Worm (Caenorhabditis elegans) whole organism, young adult: ENCODE measurements around the gene str-232.

Experiments used
- B0035.1 ChIP-seq: sonication (generic microtip); optimal IDR thresholded peaks from 2 replicates; lab custom pipeline; 2016; ENCODE audit warnings: missing genetic modification characterization, mild to moderate bottlenecking, missing compliant biosample characterization, missing genotype, missing genetic modification reagents
- D2030.7 ChIP-seq: fragments of 200-800 bp; sonication (Bioruptor generic); IDR thresholded peaks from 2 replicates; pipeline ENCODE4 v1.3.6; 2022; ENCODE audit warnings: missing genetic modification reagents, missing genetic modification characterization, missing compliant biosample characterization
- F37B4.10 ChIP-seq: fragments of 200-800 bp; sonication (Bioruptor generic); IDR thresholded peaks from 2 replicates; pipeline ENCODE4 v1.3.6; 2022; ENCODE audit warnings: missing genetic modification characterization, missing compliant biosample characterization
- F57A8.1 ChIP-seq: fragments of 200-800 bp; sonication (Bioruptor generic); optimal IDR thresholded peaks from 2 replicates; lab custom pipeline; 2018; ENCODE audit warnings: mild to moderate bottlenecking, missing genetic modification characterization, moderate library complexity, missing compliant biosample characterization
- K12H6.12 ChIP-seq: fragments of 200-800 bp; sonication (Bioruptor generic); optimal IDR thresholded peaks from 2 replicates; lab custom pipeline; 2018; ENCODE audit warnings: mild to moderate bottlenecking, missing genetic modification characterization, missing compliant biosample characterization
- T07F8.4 ChIP-seq: sonication (generic microtip); optimal IDR thresholded peaks from 2 replicates; lab custom pipeline; 2016; ENCODE audit warnings: mild to moderate bottlenecking, missing genetic modification characterization, moderate library complexity, missing compliant biosample characterization
- T26A5.8 ChIP-seq: sonication (generic microtip); optimal IDR thresholded peaks from 2 replicates; lab custom pipeline; 2016; ENCODE audit warnings: missing genetic modification characterization, missing compliant biosample characterization
- aptf-2 ChIP-seq: fragments of 200-800 bp; sonication (Bioruptor generic); conservative IDR thresholded peaks from 2 replicates; pipeline ENCODE4 v1.3.6; 2022; ENCODE audit warnings: missing genetic modification reagents, missing genetic modification characterization, missing compliant biosample characterization
- aptf-3 ChIP-seq: fragments of 200-800 bp; sonication (Bioruptor generic); IDR thresholded peaks from 2 replicates; pipeline ENCODE4 v1.3.6; 2022; ENCODE audit warnings: missing genetic modification characterization, missing compliant biosample characterization
- athp-1 ChIP-seq: sonication (generic microtip); optimal IDR thresholded peaks from 2 replicates; lab custom pipeline; 2017; ENCODE audit warnings: mild to moderate bottlenecking, missing genetic modification characterization, missing compliant biosample characterization
- attf-6 ChIP-seq: fragments of 200-800 bp; sonication (Bioruptor generic); IDR thresholded peaks from 2 replicates; pipeline ENCODE4 v1.3.6; 2022; ENCODE audit warnings: missing genetic modification reagents, missing genetic modification characterization, missing compliant biosample characterization
- ceh-58 ChIP-seq: fragments of 200-800 bp; sonication (Bioruptor generic); IDR thresholded peaks from 2 replicates; pipeline ENCODE4 v1.3.6; 2022; ENCODE audit warnings: missing genetic modification characterization, missing compliant biosample characterization
- die-1 ChIP-seq: sonication (generic microtip); optimal IDR thresholded peaks from 2 replicates; lab custom pipeline; 2016; ENCODE audit warnings: missing genotype, mild to moderate bottlenecking, missing genetic modification characterization, missing compliant biosample characterization
- dpff-1 ChIP-seq: sonication (generic microtip); optimal IDR thresholded peaks from 2 replicates; lab custom pipeline; 2017; ENCODE audit warnings: mild to moderate bottlenecking, missing genetic modification characterization, missing compliant biosample characterization
- efl-1 ChIP-seq: fragments of 150-350 bp; optimal IDR thresholded peaks from 2 replicates; lab custom pipeline; 2014; ENCODE audit warnings: missing biosample characterization, missing genetic modification reagents, missing genetic modification characterization
- egrh-3 ChIP-seq: fragments of 200-800 bp; sonication (Bioruptor generic); IDR thresholded peaks from 2 replicates; pipeline ENCODE4 v1.3.6; 2022; ENCODE audit warnings: missing genetic modification reagents, missing genetic modification characterization, missing compliant biosample characterization
- ets-4 ChIP-seq: fragments of 200-800 bp; sonication (Bioruptor generic); optimal IDR thresholded peaks from 2 replicates; lab custom pipeline; 2018; ENCODE audit warnings: mild to moderate bottlenecking, missing genetic modification characterization, missing compliant biosample characterization
- fkh-3 ChIP-seq: sonication (generic microtip); optimal IDR thresholded peaks from 2 replicates; lab custom pipeline; 2016; ENCODE audit warnings: mild to moderate bottlenecking, missing genetic modification characterization, missing compliant biosample characterization
- gei-17 ChIP-seq: fragments of 200-800 bp; sonication (Bioruptor generic); optimal IDR thresholded peaks from 2 replicates; lab custom pipeline; 2018; ENCODE audit warnings: mild to moderate bottlenecking, missing genetic modification characterization, missing compliant biosample characterization
- hlh-26 ChIP-seq: fragments of 200-800 bp; sonication (Bioruptor generic); conservative IDR thresholded peaks from 2 replicates; pipeline ENCODE4 v1.3.6; 2022; ENCODE audit warnings: missing genetic modification reagents, missing genetic modification characterization, missing compliant biosample characterization
- hmg-1.2 ChIP-seq: fragments of 200-800 bp; sonication (Bioruptor generic); IDR thresholded peaks from 2 replicates; pipeline ENCODE4 v1.3.6; 2022; ENCODE audit warnings: missing genetic modification reagents, missing genetic modification characterization, missing compliant biosample characterization
- hmg-20 ChIP-seq: fragments of 200-800 bp; sonication (Bioruptor generic); IDR thresholded peaks from 2 replicates; pipeline ENCODE4 v1.3.6; 2022; ENCODE audit warnings: missing genetic modification reagents, missing genetic modification characterization, missing compliant biosample characterization
- hsf-1 ChIP-seq: fragments of 200-800 bp; sonication (Bioruptor generic); IDR thresholded peaks from 2 replicates; pipeline ENCODE4 v1.3.6; 2022; ENCODE audit warnings: missing genetic modification reagents, missing genetic modification characterization, missing compliant biosample characterization
- let-607 ChIP-seq, 2 experiments: fragments of 200-800 bp in 1 of 2; sonication (Bioruptor generic) in 1 of 2; sonication (generic microtip) in 1 of 2; optimal IDR thresholded peaks; 2 replicates each; lab custom pipeline; 2016 to 2018; ENCODE audit warnings: mild to moderate bottlenecking in 2 of 2, missing compliant biosample characterization in 2 of 2, missing genetic modification characterization in 2 of 2, moderate library complexity in 2 of 2, missing genotype in 1 of 2
- lin-26 ChIP-seq: fragments of 200-800 bp; sonication (Bioruptor generic); IDR thresholded peaks from 2 replicates; pipeline ENCODE4 v1.3.6; 2022; ENCODE audit warnings: missing genetic modification reagents, missing genetic modification characterization, missing compliant biosample characterization
- lin-54 ChIP-seq: fragments of 200-800 bp; sonication (Bioruptor generic); optimal IDR thresholded peaks from 2 replicates; lab custom pipeline; 2018; ENCODE audit warnings: mild to moderate bottlenecking, missing genetic modification characterization, missing compliant biosample characterization
- madf-10 ChIP-seq: sonication (generic microtip); optimal IDR thresholded peaks from 2 replicates; lab custom pipeline; 2016; ENCODE audit warnings: mild to moderate bottlenecking, missing genetic modification characterization, missing compliant biosample characterization
- madf-3 ChIP-seq: fragments of 200-800 bp; sonication (Bioruptor generic); IDR thresholded peaks from 2 replicates; pipeline ENCODE4 v1.3.6; 2022; ENCODE audit warnings: missing genetic modification reagents, missing genetic modification characterization, missing compliant biosample characterization
- madf-6 ChIP-seq: fragments of 200-800 bp; sonication (Bioruptor generic); IDR thresholded peaks from 2 replicates; pipeline ENCODE4 v1.3.6; 2022; ENCODE audit warnings: missing genetic modification reagents, missing genetic modification characterization, missing compliant biosample characterization
- madf-8 ChIP-seq: fragments of 200-800 bp; sonication (Bioruptor generic); conservative IDR thresholded peaks from 2 replicates; pipeline ENCODE4 v1.3.6; 2022; ENCODE audit warnings: missing genetic modification reagents, missing genetic modification characterization, missing compliant biosample characterization
- mcd-1 ChIP-seq: fragments of 200-800 bp; sonication (Bioruptor generic); IDR thresholded peaks from 2 replicates; pipeline ENCODE4 v1.3.6; 2022; ENCODE audit warnings: missing genetic modification reagents, missing genetic modification characterization, missing compliant biosample characterization
- nfya-2 ChIP-seq: fragments of 200-800 bp; sonication (Bioruptor generic); IDR thresholded peaks from 2 replicates; pipeline ENCODE4 v1.3.6; 2022; ENCODE audit warnings: missing genetic modification reagents, missing genetic modification characterization, missing compliant biosample characterization
- rcor-1 ChIP-seq: fragments of 200-800 bp; sonication (Bioruptor generic); IDR thresholded peaks from 2 replicates; pipeline ENCODE4 v1.3.6; 2022; ENCODE audit warnings: missing genetic modification reagents, missing genetic modification characterization, missing compliant biosample characterization
- sdz-38 ChIP-seq: sonication (generic microtip); optimal IDR thresholded peaks from 2 replicates; lab custom pipeline; 2016; ENCODE audit warnings: missing genotype, missing genetic modification characterization, missing compliant biosample characterization
- snpc-1.3 ChIP-seq: sonication (generic microtip); optimal IDR thresholded peaks from 2 replicates; lab custom pipeline; 2017; ENCODE audit warnings: missing genetic modification characterization, mild to moderate bottlenecking, missing compliant biosample characterization, antibody characterized with exemption, moderate library complexity, missing genotype, missing genetic modification reagents; ENCODE audit not compliant: insufficient read depth
- snpc-4 ChIP-seq, 5 experiments: fragments of 150-350 bp in 1 of 5; sonication (generic microtip) in 4 of 5; optimal IDR thresholded peaks; 2 replicates each; lab custom pipeline; 2014 to 2018; ENCODE audit warnings: missing genetic modification characterization in 5 of 5, missing biosample characterization in 3 of 5, antibody characterized with exemption in 2 of 5, mild to moderate bottlenecking in 2 of 5, missing compliant biosample characterization in 2 of 5, missing genotype in 2 of 5, moderate library complexity in 2 of 5, missing genetic modification reagents in 1 of 5
- sptf-2 ChIP-seq: fragments of 200-800 bp; sonication (Bioruptor generic); optimal IDR thresholded peaks from 2 replicates; lab custom pipeline; 2018; ENCODE audit warnings: mild to moderate bottlenecking, missing genetic modification characterization, missing compliant biosample characterization
- unc-130 ChIP-seq: sonication (generic microtip); optimal IDR thresholded peaks from 2 replicates; lab custom pipeline; 2016; ENCODE audit warnings: missing genetic modification reagents, missing genetic modification characterization, missing compliant biosample characterization
- zfh-2 ChIP-seq: fragments of 200-800 bp; sonication (Bioruptor generic); conservative IDR thresholded peaks from 2 replicates; pipeline ENCODE4 v1.3.6; 2022; ENCODE audit warnings: missing genetic modification reagents, missing genetic modification characterization, missing compliant biosample characterization
- ztf-18 ChIP-seq: sonication (generic microtip); optimal IDR thresholded peaks from 2 replicates; lab custom pipeline; 2016; ENCODE audit warnings: missing genotype, mild to moderate bottlenecking, missing genetic modification characterization, missing compliant biosample characterization
- ztf-22 ChIP-seq: fragments of 200-800 bp; sonication (Bioruptor generic); optimal IDR thresholded peaks from 2 replicates; lab custom pipeline; 2018; ENCODE audit warnings: mild to moderate bottlenecking, missing genetic modification characterization, moderate library complexity, missing compliant biosample characterization
- ztf-28 ChIP-seq: fragments of 200-800 bp; sonication (Bioruptor generic); IDR thresholded peaks from 2 replicates; pipeline ENCODE4 v1.3.6; 2022; ENCODE audit warnings: missing genetic modification reagents, missing genetic modification characterization, missing compliant biosample characterization

str-232 gene

DNA sequence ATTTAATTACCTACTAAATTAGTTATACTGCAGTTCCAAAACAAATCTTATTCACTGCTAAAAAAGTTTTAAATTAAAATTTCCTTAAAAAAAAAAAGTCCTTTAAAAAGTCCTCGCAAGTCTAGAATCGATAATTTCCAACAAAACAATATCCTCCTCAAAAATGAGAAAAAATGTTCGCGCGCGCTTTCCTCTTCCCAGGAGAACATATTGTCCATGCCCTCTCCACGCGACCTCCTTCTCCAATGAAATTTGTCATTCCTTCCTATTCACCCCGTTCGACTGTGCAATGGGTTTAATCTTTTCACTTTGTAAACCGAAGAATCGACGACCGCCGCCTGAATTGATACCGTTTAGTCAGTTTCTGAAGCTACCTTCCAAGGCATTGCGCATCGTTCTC, 20.6 kb upstream of the str-232 start, which contains the start of gene T10C6.10:
TSS of gene T10C6.10 (plus strand) at position 248 of the 400 bp plus-strand sequence.
- TF ChIP-seq madf-6 (GFP tag; lab: Robert Waterston, UW) = 0 out of 2 replicates have a peak, but pooled peaks have one; percentile 15
- TF ChIP-seq aptf-3 = 0 out of 2 replicates have a peak, but pooled peaks have one; percentile 65
- no peak for TF ChIP-seq hmg-1.2 (GFP tag; lab: Robert Waterston, UW)
- peak; percentile 97 for TF ChIP-seq aptf-2 (GFP tag; lab: Robert Waterston, UW)

DNA sequence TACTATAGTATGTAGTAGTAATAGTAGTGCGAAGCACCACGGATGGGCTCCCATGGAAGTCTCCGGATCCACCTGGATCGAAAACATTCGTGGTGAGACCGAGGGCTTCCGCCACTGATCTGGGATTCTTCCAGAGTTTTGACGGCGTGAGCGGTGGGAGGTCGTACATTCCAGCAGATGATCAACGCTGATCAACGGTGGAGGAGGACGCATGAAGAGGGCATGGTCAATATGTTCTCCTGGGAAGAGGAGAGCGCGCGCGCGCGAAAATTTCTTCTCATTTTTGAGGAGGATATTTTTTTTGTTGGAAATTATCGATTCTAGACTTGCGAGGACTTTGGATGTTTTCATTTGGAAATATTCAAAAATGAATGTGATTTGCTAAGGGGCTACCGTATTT, 17.9 kb upstream of the str-232 start:
- TF ChIP-seq madf-8 (peak; percentile 56; the same call in 1 of the 2 replicates), K12H6.12 (tag; lab: Kevin White, UChicago) (no peak), aptf-3 (peak; percentile 97), aptf-2 (GFP tag; lab: Robert Waterston, UW) (peak; percentile 99), rcor-1 (no peak), athp-1 (tag; lab: Kevin White, UChicago) (no peak), ztf-28 (no peak), madf-6 (GFP tag; lab: Robert Waterston, UW) (peak; percentile 86), B0035.1 (tag; lab: Kevin White, UChicago) (no peak), zfh-2 (GFP tag; lab: Robert Waterston, UW) (0 out of 2 replicates have a peak, but pooled peaks have one; percentile 39)

DNA sequence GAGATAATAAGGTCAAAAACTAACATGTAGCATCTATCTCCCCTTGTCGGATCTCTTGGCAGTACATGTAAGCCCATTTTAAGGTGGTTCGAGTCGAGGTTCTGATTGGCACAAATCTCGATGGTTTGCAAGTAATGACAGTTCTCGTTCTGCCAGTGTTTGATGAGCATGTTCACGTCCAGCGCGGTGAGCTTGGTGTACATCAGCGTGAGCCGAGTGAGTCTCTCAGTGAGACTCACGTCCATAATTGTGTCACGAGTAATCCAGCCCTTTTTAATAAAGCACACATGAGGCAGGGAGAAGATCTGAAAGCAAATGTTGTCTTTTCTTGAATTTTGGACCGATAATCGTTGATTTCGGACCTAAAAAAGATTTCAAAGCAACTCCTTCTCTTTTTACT, 17.2 kb upstream of the str-232 start, which contains the start of gene T10C6.16:
TSS of gene T10C6.16 (minus strand) at position 245 of the 400 bp plus-strand sequence.
- TF ChIP-seq hsf-1 (GFP tag; lab: Robert Waterston, UW) = no peak
- TF ChIP-seq unc-130 (GFP tag; lab: Kevin White, UChicago) = no peak
- TF ChIP-seq aptf-2 (GFP tag; lab: Robert Waterston, UW) = no peak
- no peak for TF ChIP-seq egrh-3 (GFP tag; lab: Robert Waterston, UW)
- TF ChIP-seq fkh-3 (tag; lab: Kevin White, UChicago) = no peak
- TF ChIP-seq lin-26 (GFP tag; lab: Robert Waterston, UW) = no peak
- no peak for TF ChIP-seq F37B4.10 (GFP tag; lab: Robert Waterston, UW)
- TF ChIP-seq gei-17 (GFP tag; lab: Kevin White, UChicago) = no peak
- no peak for TF ChIP-seq T07F8.4
- TF ChIP-seq snpc-4 (GFP tag; optimal IDR thresholded peaks at IDR 0.05; lab: Kevin White, UChicago) = no peak
- no peak for TF ChIP-seq snpc-4 (tag; optimal IDR thresholded peaks at IDR 0.05; lab: Kevin White, UChicago)
- TF ChIP-seq nfya-2 (GFP tag; lab: Robert Waterston, UW) = no peak
- TF ChIP-seq mcd-1 = no peak

DNA sequence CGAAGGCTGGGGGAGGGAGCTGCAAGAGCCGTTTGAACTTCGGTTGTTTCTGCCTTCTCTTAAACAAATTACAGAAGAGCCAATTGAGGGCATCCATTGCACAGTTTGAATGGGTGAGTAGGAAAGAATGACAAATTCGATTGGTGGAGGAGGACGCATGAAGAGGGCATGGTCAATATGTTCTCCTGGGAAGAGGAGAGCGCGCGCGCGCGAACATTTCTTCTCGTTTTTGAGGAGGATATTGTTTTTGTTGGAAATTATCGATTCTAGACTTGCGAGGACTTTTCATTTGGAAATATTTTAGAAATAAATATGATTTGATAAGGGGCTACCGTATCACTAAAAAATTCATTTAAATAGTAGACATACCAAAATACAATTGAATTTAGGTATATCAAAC, 16.0 kb upstream of the str-232 start, which contains the start of gene T10C6.7:
TSS of gene T10C6.7 (minus strand) at position 143 of the 400 bp plus-strand sequence.
- TF ChIP-seq D2030.7 (GFP tag; lab: Robert Waterston, UW) (peak; percentile 18; the same call in 1 of the 2 replicates), sptf-2 (GFP tag; lab: Kevin White, UChicago) (no peak), B0035.1 (tag; lab: Kevin White, UChicago) (no peak), hmg-20 (GFP tag; lab: Robert Waterston, UW) (no peak), F57A8.1 (no peak), ztf-22 (GFP tag; lab: Kevin White, UChicago) (no peak), aptf-2 (GFP tag; lab: Robert Waterston, UW) (peak; percentile 100), madf-3 (peak; percentile 39; the same call in 1 of the 2 replicates), die-1 (no peak), efl-1 (GFP tag; lab: Kevin White, UChicago) (peak; percentile 34), hlh-26 (no peak), snpc-1.3 (tag; lab: Kevin White, UChicago) (no peak), dpff-1 (no peak), lin-54 (GFP tag; lab: Kevin White, UChicago) (no peak), ztf-18 (no peak), unc-130 (GFP tag; lab: Kevin White, UChicago) (no peak), madf-8 (peak; percentile 69), attf-6 (GFP tag; lab: Robert Waterston, UW) (no peak), ceh-58 (GFP tag; lab: Robert Waterston, UW) (no peak), madf-10 (tag; lab: Kevin White, UChicago) (no peak), sdz-38 (tag; lab: Kevin White, UChicago) (no peak), T26A5.8 (tag; lab: Kevin White, UChicago) (no peak), rcor-1 (no peak), aptf-3 (peak; percentile 98), let-607 (tag; optimal IDR thresholded peaks at IDR 0.05; lab: Kevin White, UChicago) (no peak), ets-4 (GFP tag; lab: Kevin White, UChicago) (no peak)
